Fruit fly (Drosophila melanogaster): ENCODE measurements around the gene Flad2.
A peak's percentile ranks its signal among the peaks of the same experiment; 100 is the strongest.

Flad2 gene

dm6 chr2L:13412219-13412618 lies at the start of gene Flad2:
Flad2 (plus strand) TSS chr2L:13412519.
- TF ChIP-seq Deaf1 (tag; optimal IDR thresholded peaks at IDR 0.05) (no peak), dan (GFP tag; IDR thresholded peaks at IDR 0.05) (no peak), Fer2 (tag; optimal IDR thresholded peaks at IDR 0.05) (no peak), CG15601 (tag; optimal IDR thresholded peaks at IDR 0.05) (no peak), fd102C (GFP tag; optimal IDR thresholded peaks at IDR 0.05) (no peak), dm (GFP tag; optimal IDR thresholded peaks at IDR 0.05) (no peak), ind (GFP tag; optimal IDR thresholded peaks at IDR 0.05) (no peak), CG6175 (GFP tag; IDR thresholded peaks at IDR 0.05) (no peak), Hey (tag; optimal IDR thresholded peaks at IDR 0.05) (no peak), CG10147 (GFP tag; optimal IDR thresholded peaks at IDR 0.05) (no peak), CG17328 (GFP tag; IDR thresholded peaks at IDR 0.05) (no peak), Doc3 (GFP tag; IDR thresholded peaks at IDR 0.05; ENCODE audit: partially characterized antibody) (no peak), CG10979 (tag; optimal IDR thresholded peaks at IDR 0.05) (no peak), Antp (GFP tag; optimal IDR thresholded peaks at IDR 0.05) (no peak), dpn (GFP tag; optimal IDR thresholded peaks at IDR 0.05) (no peak), emc (GFP tag; optimal IDR thresholded peaks at IDR 0.05) (no peak), Dref (GFP tag; IDR thresholded peaks at IDR 0.05) (no peak), tin (GFP tag; optimal IDR thresholded peaks at IDR 0.05) (no peak)

dm6 chr2L:13362953-13363352 lies 49.4 kb upstream of the Flad2 start:
- TF ChIP-seq CG4424 (GFP tag; optimal IDR thresholded peaks at IDR 0.05), result no peak
- TF ChIP-seq nmo (GFP tag; optimal IDR thresholded peaks at IDR 0.05), result no peak
- TF ChIP-seq MBD-R2 (GFP tag; IDR thresholded peaks at IDR 0.05), result no peak
- no peak for TF ChIP-seq dimm (GFP tag; IDR thresholded peaks at IDR 0.05)
- TF ChIP-seq unpg (GFP tag; optimal IDR thresholded peaks at IDR 0.05), result no peak
- no peak for TF ChIP-seq zfh2 (GFP tag; optimal IDR thresholded peaks at IDR 0.05)
- TF ChIP-seq z (GFP tag; IDR thresholded peaks at IDR 0.05), result peak; percentile 98
- TF ChIP-seq CG6791 (GFP tag; IDR thresholded peaks at IDR 0.05; ENCODE audit: partially characterized antibody), result peak; percentile 16; the same call in 1 of the 3 replicates
- no peak for TF ChIP-seq CG15479 (GFP tag; optimal IDR thresholded peaks at IDR 0.05)
- no peak for TF ChIP-seq ems (GFP tag; optimal IDR thresholded peaks at IDR 0.05)

DNA sequence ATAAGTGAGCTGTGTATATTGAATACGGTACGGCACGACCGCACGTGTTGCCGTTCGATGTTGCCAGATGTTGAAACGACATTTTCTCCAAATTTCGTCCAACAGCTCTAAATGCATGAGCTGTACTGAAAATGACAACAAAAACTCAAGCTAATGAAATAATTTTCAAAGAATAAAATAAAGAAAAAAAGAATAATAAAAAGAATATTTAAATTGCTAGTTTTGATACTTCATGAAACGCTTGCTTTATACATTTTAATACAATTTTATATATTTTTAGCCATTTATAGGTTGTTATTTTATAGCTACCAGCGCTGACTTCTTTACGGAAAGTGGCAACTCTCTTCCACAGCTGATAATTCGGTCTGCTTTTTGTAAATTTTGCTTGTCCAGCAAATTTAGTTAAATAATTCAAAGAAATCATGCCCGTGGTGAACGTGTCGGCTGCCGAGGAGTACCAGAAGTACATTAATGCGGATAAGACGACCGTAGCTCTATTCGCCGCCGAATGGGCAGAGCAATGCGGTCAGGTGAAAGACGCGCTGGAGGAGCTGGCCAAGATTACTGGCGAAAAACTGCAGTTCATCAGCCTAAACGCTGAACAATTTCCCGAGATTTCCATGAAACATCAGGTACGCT lies 46.1 kb upstream of the Flad2 start, which contains the start of the genes Nnp-1 and Grx3:
Gene Nnp-1, minus strand, starts transcription at position 81 of the 639 bp plus-strand sequence.
Gene Grx3, plus strand, starts transcription at position 339 of the 639 bp plus-strand sequence.
- TF ChIP-seq CG16815 (GFP tag; optimal IDR thresholded peaks at IDR 0.05) (no peak), ERR (GFP tag; optimal IDR thresholded peaks at IDR 0.05) (no peak), CG8359 (GFP tag; optimal IDR thresholded peaks at IDR 0.05; ENCODE audit: borderline replicate concordance) (no peak), pzg (GFP tag; optimal IDR thresholded peaks at IDR 0.05) (peak; percentile 49), mirr (GFP tag; optimal IDR thresholded peaks at IDR 0.05) (no peak), fd96Cb (tag; optimal IDR thresholded peaks at IDR 0.05) (peak; percentile 15), pros (GFP tag; optimal IDR thresholded peaks at IDR 0.05) (no peak), CG7372 (GFP tag; IDR thresholded peaks at IDR 0.05) (no peak), chm (GFP tag; IDR thresholded peaks at IDR 0.05) (no peak), CG10462 (GFP tag; optimal IDR thresholded peaks at IDR 0.05) (no peak), sug (tag; optimal IDR thresholded peaks at IDR 0.05) (peak; percentile 82), hb (GFP tag; IDR thresholded peaks at IDR 0.05; ENCODE audit: partially characterized antibody) (no peak), CG4282 (GFP tag; optimal IDR thresholded peaks at IDR 0.05) (no peak), Dbx (GFP tag; IDR thresholded peaks at IDR 0.05) (peak; percentile 16; the same call in 1 of the 3 replicates), Blimp-1 (GFP tag; optimal IDR thresholded peaks at IDR 0.05) (no peak), CG32532 (GFP tag; IDR thresholded peaks at IDR 0.05) (peak; percentile 56; the same call in 1 of the 2 replicates), ssp (GFP tag; IDR thresholded peaks at IDR 0.05) (peak; percentile 86), CG10147 (GFP tag; optimal IDR thresholded peaks at IDR 0.05) (no peak), Six4 (GFP tag; optimal IDR thresholded peaks at IDR 0.05) (peak; percentile 10), CG6683 (GFP tag; optimal IDR thresholded peaks at IDR 0.05) (no peak), CG12219 (GFP tag; optimal IDR thresholded peaks at IDR 0.05) (no peak), CG2129 (GFP tag; IDR thresholded peaks at IDR 0.05; ENCODE audit: partially characterized antibody) (no peak)

Measured in whole organism, embryonic.